Worm (Caenorhabditis elegans) whole organism, L2 larva: ENCODE measurements around the gene nprl-2.

Experiments used
- ama-1 ChIP-seq: fragments of 150-350 bp; optimal IDR thresholded peaks from 2 replicates; lab custom pipeline; 2018; ENCODE audit warnings: inconsistent platforms
- blmp-1 ChIP-seq: sonication (generic microtip); optimal IDR thresholded peaks from 2 replicates; lab custom pipeline; 2017; ENCODE audit warnings: missing genetic modification characterization, mild to moderate bottlenecking, missing compliant biosample characterization, antibody characterized with exemption, moderate library complexity; ENCODE audit not compliant: insufficient read depth
- snpc-4 ChIP-seq: fragments of 150-350 bp; optimal IDR thresholded peaks from 2 replicates; lab custom pipeline; 2014; ENCODE audit warnings: missing biosample characterization, missing genetic modification characterization

ce11 chrIV:7520258-7520657, 36.4 kb upstream of the nprl-2 start:
- TF ChIP-seq ama-1 (lab: Kevin White, UChicago) (no peak), blmp-1 (no peak), snpc-4 (tag; lab: Kevin White, UChicago) (no peak)
